Fruit fly (Drosophila melanogaster) whole organism, embryonic: Measurements from ENCODE around the gene CG15212.

Experiments
- Asciz ChIP-seq: fragments of 200-800 bp; sonication (Bioruptor generic); optimal IDR thresholded peaks from 2 replicates; lab custom pipeline; 2017; ENCODE audit warnings: missing biosample characterization, mild to moderate bottlenecking, missing genetic modification characterization, missing genetic modification reagents
- B-H2 ChIP-seq: fragments of 200-800 bp; sonication (Bioruptor generic); optimal IDR thresholded peaks from 2 replicates; lab custom pipeline; 2018; ENCODE audit warnings: missing biosample characterization, mild to moderate bottlenecking, missing genetic modification characterization
- Blimp-1 ChIP-seq: fragments of 200-800 bp; sonication (Bioruptor generic); optimal IDR thresholded peaks from 3 replicates; lab custom pipeline; 2018; ENCODE audit warnings: missing biosample characterization, missing genetic modification characterization, mild to moderate bottlenecking, moderate library complexity, missing genetic modification reagents
- Bteb2 ChIP-seq: fragments of 200-800 bp; sonication (Bioruptor generic); optimal IDR thresholded peaks from 2 replicates; lab custom pipeline; 2016; ENCODE audit warnings: missing biosample characterization, missing genetic modification characterization
- CG12071 ChIP-seq: fragments of 200-800 bp; sonication (Bioruptor generic); optimal IDR thresholded peaks from 3 replicates; lab custom pipeline; 2018; ENCODE audit warnings: missing biosample characterization, mild to moderate bottlenecking, missing genetic modification characterization
- CG12219 ChIP-seq: fragments of 200-800 bp; sonication (Bioruptor generic); optimal IDR thresholded peaks from 3 replicates; lab custom pipeline; 2018; ENCODE audit warnings: missing biosample characterization, mild to moderate bottlenecking, missing genetic modification characterization
- CG12236 ChIP-seq: fragments of 200-800 bp; sonication (Bioruptor generic); optimal IDR thresholded peaks from 2 replicates; lab custom pipeline; 2016; ENCODE audit warnings: missing biosample characterization, missing genetic modification characterization
- CG15011 ChIP-seq: fragments of 200-800 bp; sonication (Bioruptor generic); optimal IDR thresholded peaks from 3 replicates; lab custom pipeline; 2018; ENCODE audit warnings: missing biosample characterization, mild to moderate bottlenecking, missing genetic modification characterization
- CG17186 ChIP-seq: fragments of 200-800 bp; sonication (Bioruptor generic); optimal IDR thresholded peaks from 3 replicates; lab custom pipeline; 2017; ENCODE audit warnings: missing biosample characterization, missing genetic modification reagents, missing genetic modification characterization
- CG2129 ChIP-seq: fragments of 200-800 bp; sonication (Bioruptor generic); IDR thresholded peaks from 2 replicates; pipeline ENCODE4 v1.3.6; 2022; ENCODE audit warnings: missing biosample characterization, missing genetic modification characterization; ENCODE audit not compliant: partially characterized antibody
- CG2712 ChIP-seq: fragments of 200-800 bp; optimal IDR thresholded peaks from 3 replicates; lab custom pipeline; 2019; ENCODE audit warnings: missing biosample characterization, mild to moderate bottlenecking, missing genetic modification characterization, moderate library complexity
- CG3163 ChIP-seq: fragments of 200-800 bp; sonication (Bioruptor generic); optimal IDR thresholded peaks from 3 replicates; lab custom pipeline; 2016; ENCODE audit warnings: missing biosample characterization, missing genetic modification characterization
- CG4328 ChIP-seq: fragments of 200-800 bp; sonication (Bioruptor generic); optimal IDR thresholded peaks from 3 replicates; lab custom pipeline; 2017; ENCODE audit warnings: missing biosample characterization, missing genetic modification reagents, missing genetic modification characterization
- CG5245 ChIP-seq: fragments of 200-800 bp; sonication (Bioruptor generic); optimal IDR thresholded peaks from 3 replicates; lab custom pipeline; 2016; ENCODE audit warnings: missing biosample characterization, missing genetic modification characterization
- CG8281 ChIP-seq: fragments of 200-800 bp; sonication (Bioruptor generic); optimal IDR thresholded peaks from 2 replicates; lab custom pipeline; 2018; ENCODE audit warnings: missing biosample characterization, mild to moderate bottlenecking, missing genetic modification characterization, moderate library complexity
- CG8388 ChIP-seq: fragments of 200-800 bp; sonication (Bioruptor generic); optimal IDR thresholded peaks from 2 replicates; lab custom pipeline; 2019; ENCODE audit warnings: missing biosample characterization, mild to moderate bottlenecking, missing genetic modification characterization, moderate library complexity
- CG9215 ChIP-seq: fragments of 200-800 bp; sonication (Bioruptor generic); IDR thresholded peaks from 2 replicates; pipeline ENCODE4 v1.3.6; 2022; ENCODE audit warnings: missing biosample characterization, missing genetic modification characterization
- Dip2 ChIP-seq: fragments of 200-800 bp; sonication (Bioruptor generic); IDR thresholded peaks from 2 replicates; pipeline ENCODE4 v1.3.6; 2022; ENCODE audit warnings: missing biosample characterization, missing genetic modification characterization
- Dll ChIP-seq: fragments of 200-800 bp; sonication (Bioruptor generic); IDR thresholded peaks from 4 replicates; pipeline ENCODE4 v1.3.6; 2022; ENCODE audit warnings: missing biosample characterization, missing genetic modification characterization; ENCODE audit not compliant: partially characterized antibody
- Gsc ChIP-seq: fragments of 200-800 bp; sonication (Bioruptor generic); IDR thresholded peaks from 2 replicates; pipeline ENCODE4 v1.3.6; 2022; ENCODE audit warnings: missing biosample characterization, missing genetic modification characterization
- H2.0 ChIP-seq: fragments of 200-800 bp; sonication (Bioruptor generic); IDR thresholded peaks from 2 replicates; pipeline ENCODE4 v1.3.6; 2022; ENCODE audit warnings: missing biosample characterization, missing genetic modification characterization
- Hr39 ChIP-seq: fragments of >200 bp; optimal IDR thresholded peaks from 2 replicates; lab custom pipeline; 2017
- Lpt ChIP-seq: fragments of >200 bp; optimal IDR thresholded peaks from 2 replicates; lab custom pipeline; 2018; ENCODE audit warnings: missing biosample characterization, missing genetic modification characterization
- MESR4 ChIP-seq: fragments of 200-800 bp; sonication (Bioruptor generic); optimal IDR thresholded peaks from 2 replicates; lab custom pipeline; 2018; ENCODE audit warnings: missing biosample characterization, mild to moderate bottlenecking, missing genetic modification characterization, moderate library complexity
- NC2α ChIP-seq: fragments of 200-800 bp; sonication (Bioruptor generic); optimal IDR thresholded peaks from 2 replicates; lab custom pipeline; 2016; ENCODE audit warnings: missing biosample characterization, missing genetic modification characterization
- Scr ChIP-seq: fragments of 200-800 bp; sonication (Bioruptor generic); IDR thresholded peaks from 2 replicates; pipeline ENCODE4 v1.3.6; 2022; ENCODE audit warnings: missing biosample characterization, missing genetic modification characterization; ENCODE audit not compliant: partially characterized antibody
- Side ChIP-seq: fragments of 200-800 bp; sonication (Bioruptor generic); optimal IDR thresholded peaks from 2 replicates; lab custom pipeline; 2016; ENCODE audit warnings: missing biosample characterization, missing genetic modification characterization
- TFAM ChIP-seq: fragments of 200-800 bp; sonication (Bioruptor generic); optimal IDR thresholded peaks from 2 replicates; lab custom pipeline; 2017; ENCODE audit warnings: missing biosample characterization, missing genetic modification characterization, inconsistent platforms
- ap ChIP-seq: fragments of 200-800 bp; sonication (Bioruptor generic); IDR thresholded peaks from 2 replicates; pipeline ENCODE4 v1.3.6; 2022; ENCODE audit warnings: missing biosample characterization, missing genetic modification characterization
- caup ChIP-seq: fragments of 200-800 bp; sonication (Bioruptor generic); optimal IDR thresholded peaks from 3 replicates; lab custom pipeline; 2017; ENCODE audit warnings: missing biosample characterization, mild to moderate bottlenecking, missing genetic modification characterization, moderate library complexity; ENCODE audit not compliant: severe bottlenecking
- crol ChIP-seq: fragments of 200-800 bp; sonication (Bioruptor generic); IDR thresholded peaks from 2 replicates; pipeline ENCODE4 v1.3.6; 2022; ENCODE audit warnings: missing biosample characterization, missing genetic modification characterization
- crp ChIP-seq, 2 experiments: fragments of 200-800 bp; sonication (Bioruptor generic); optimal IDR thresholded peaks; 2 replicates in 1 of 2; 3 replicates in 1 of 2; lab custom pipeline; 2017; ENCODE audit warnings: missing biosample characterization in 2 of 2, missing genetic modification characterization in 2 of 2, mild to moderate bottlenecking in 1 of 2, moderate library complexity in 1 of 2
- da ChIP-seq: fragments of 200-800 bp; sonication (Bioruptor generic); optimal IDR thresholded peaks from 2 replicates; lab custom pipeline; 2016; ENCODE audit warnings: missing biosample characterization, missing genetic modification characterization
- dan ChIP-seq: fragments of 200-800 bp; sonication (Bioruptor generic); IDR thresholded peaks from 2 replicates; pipeline ENCODE4 v1.3.6; 2022; ENCODE audit warnings: missing biosample characterization, missing genetic modification characterization
- dmrt11E ChIP-seq: fragments of 200-800 bp; sonication (Bioruptor generic); optimal IDR thresholded peaks from 3 replicates; lab custom pipeline; 2018; ENCODE audit warnings: missing biosample characterization, mild to moderate bottlenecking, missing genetic modification characterization, moderate library complexity
- grau ChIP-seq: fragments of 200-800 bp; optimal IDR thresholded peaks from 3 replicates; lab custom pipeline; 2019; ENCODE audit warnings: missing biosample characterization, mild to moderate bottlenecking, missing genetic modification characterization, moderate library complexity
- hb ChIP-seq: fragments of 200-800 bp; sonication (Bioruptor generic); IDR thresholded peaks from 3 replicates; pipeline ENCODE4 v1.3.6; 2022; ENCODE audit warnings: missing biosample characterization, missing genetic modification characterization; ENCODE audit not compliant: partially characterized antibody
- her ChIP-seq: fragments of 200-800 bp; sonication (Bioruptor generic); optimal IDR thresholded peaks from 2 replicates; lab custom pipeline; 2016; ENCODE audit warnings: missing biosample characterization, missing genetic modification characterization
- hkb ChIP-seq, 2 experiments: fragments of 200-800 bp in 1 of 2; fragments of >200 bp in 1 of 2; sonication (Bioruptor generic) in 1 of 2; IDR thresholded peaks in 1 of 2; optimal IDR thresholded peaks in 1 of 2; 2 replicates each; pipeline versions ENCODE4 v1.3.6 to Lab custom; 2017 to 2022; ENCODE audit warnings: missing biosample characterization in 1 of 2, missing genetic modification characterization in 1 of 2
- jigr1 ChIP-seq: fragments of 200-800 bp; sonication (Bioruptor generic); IDR thresholded peaks from 3 replicates; pipeline ENCODE4 v1.3.6; 2022; ENCODE audit warnings: missing biosample characterization, missing genetic modification characterization
- jumu ChIP-seq: fragments of 200-800 bp; sonication (Bioruptor generic); optimal IDR thresholded peaks from 3 replicates; lab custom pipeline; 2016; ENCODE audit warnings: missing biosample characterization, missing genetic modification characterization
- knrl ChIP-seq: fragments of 200-800 bp; sonication (Bioruptor generic); IDR thresholded peaks from 3 replicates; pipeline ENCODE4 v1.3.6; 2022; ENCODE audit warnings: missing biosample characterization, missing genetic modification characterization; ENCODE audit not compliant: partially characterized antibody
- lmd ChIP-seq: fragments of 200-800 bp; sonication (Bioruptor generic); IDR thresholded peaks from 2 replicates; pipeline ENCODE4 v1.3.6; 2022; ENCODE audit warnings: missing biosample characterization, missing genetic modification characterization
- lov ChIP-seq, 2 experiments: fragments of 200-800 bp in 1 of 2; fragments of >200 bp in 1 of 2; sonication (Bioruptor generic) in 1 of 2; IDR thresholded peaks in 1 of 2; optimal IDR thresholded peaks in 1 of 2; 2 replicates in 1 of 2; 3 replicates in 1 of 2; pipeline versions ENCODE4 v1.3.6 to Lab custom; 2017 to 2022; ENCODE audit warnings: missing biosample characterization in 1 of 2, missing genetic modification characterization in 1 of 2
- nau ChIP-seq: fragments of 200-800 bp; sonication (Bioruptor generic); optimal IDR thresholded peaks from 3 replicates; lab custom pipeline; 2017; ENCODE audit warnings: missing biosample characterization, mild to moderate bottlenecking, missing genetic modification characterization, missing genetic modification reagents
- nmo ChIP-seq: fragments of 200-800 bp; sonication (Bioruptor generic); optimal IDR thresholded peaks from 2 replicates; lab custom pipeline; 2018; ENCODE audit warnings: missing biosample characterization, mild to moderate bottlenecking, missing genetic modification characterization, moderate library complexity
- oc ChIP-seq: fragments of 200-800 bp; sonication (Bioruptor generic); optimal IDR thresholded peaks from 2 replicates; lab custom pipeline; 2018; ENCODE audit warnings: missing biosample characterization, mild to moderate bottlenecking, missing genetic modification characterization, moderate library complexity
- schlank ChIP-seq: fragments of 200-800 bp; sonication (Bioruptor generic); optimal IDR thresholded peaks from 2 replicates; lab custom pipeline; 2018; ENCODE audit warnings: missing biosample characterization, mild to moderate bottlenecking, missing genetic modification characterization

Gene CG15212

dm6 chr3L:5145814-5146244 lies 14.5 kb downstream of the CG15212 start, which contains the start of the genes Fitm and AlaRS-m (continued):
- TF ChIP-seq oc (tag; lab: Kevin White, UChicago) (no peak), Dll (GFP tag; lab: Robert Waterston, UW) (peak; percentile 61; the same call in 2 of the 4 replicates), B-H2 (no peak), Lpt (GFP tag; lab: Kevin White, UChicago) (no peak), CG2129 (GFP tag; lab: Robert Waterston, UW) (no peak), ap (GFP tag; lab: Robert Waterston, UW) (no peak), Side (GFP tag; lab: Kevin White, UChicago) (no peak), CG15011 (GFP tag; lab: Kevin White, UChicago) (no peak), lov (optimal IDR thresholded peaks at IDR 0.05; lab: Kevin White, UChicago) (no peak), lov (GFP tag; IDR thresholded peaks at IDR 0.05; lab: Robert Waterston, UW) (no peak)

DNA sequence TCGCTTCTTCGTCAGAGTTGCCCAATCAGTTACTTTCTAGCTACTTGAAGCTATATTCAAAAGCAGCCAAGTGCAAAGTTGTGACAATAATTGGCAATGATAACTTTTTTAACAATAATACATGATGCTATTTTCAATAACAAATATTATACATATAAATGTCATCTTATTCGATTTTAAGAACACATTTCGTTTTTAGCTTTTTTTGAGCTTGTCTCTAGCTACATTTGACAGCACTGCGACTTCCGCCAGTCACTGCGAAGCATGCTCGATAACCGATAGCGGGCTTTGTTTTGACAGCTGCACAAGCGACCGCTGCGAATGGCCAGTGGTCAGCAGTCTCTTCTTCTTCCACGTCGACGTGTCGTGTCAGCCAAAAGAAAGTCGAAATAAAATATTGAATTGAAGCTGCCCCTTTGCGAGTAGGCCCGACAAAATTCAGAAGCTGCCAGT lies 21.0 kb downstream of the CG15212 start, which contains the start of the genes Gen and Srp54k:
Gene Gen, minus strand, starts transcription at position 23 of the 453 bp plus-strand sequence.
Gene Srp54k, plus strand, starts transcription at position 325 of the 453 bp plus-strand sequence.
- no peak for TF ChIP-seq CG2712 (tag; lab: Kevin White, UChicago)
- no peak for TF ChIP-seq TFAM (GFP tag; lab: Kevin White, UChicago)
- TF ChIP-seq Bteb2 (GFP tag; lab: Kevin White, UChicago): no peak
- peak; percentile 77 for TF ChIP-seq da (GFP tag; lab: Kevin White, UChicago)
- peak; percentile 30; the same call in 1 of the 3 replicates for TF ChIP-seq knrl (GFP tag; lab: Robert Waterston, UW)
- TF ChIP-seq Blimp-1: no peak
- no peak for TF ChIP-seq jumu (GFP tag; lab: Kevin White, UChicago)
- TF ChIP-seq Scr (GFP tag; lab: Robert Waterston, UW): peak; percentile 37
- no peak for TF ChIP-seq CG12219 (GFP tag; lab: Kevin White, UChicago)
- no peak for TF ChIP-seq CG4328 (GFP tag; lab: Kevin White, UChicago)
- TF ChIP-seq Asciz (GFP tag; lab: Kevin White, UChicago): no peak
- TF ChIP-seq dan (GFP tag; lab: Robert Waterston, UW): no peak
- no peak for TF ChIP-seq nau (GFP tag; lab: Kevin White, UChicago)
- no peak for TF ChIP-seq CG17186 (GFP tag; lab: Kevin White, UChicago)
- peak in 1 of 2 experiments; percentile 80 for TF ChIP-seq crp (GFP tag; optimal IDR thresholded peaks at IDR 0.05; lab: Kevin White, UChicago)
- TF ChIP-seq Hr39 (lab: Kevin White, UChicago): no peak
- TF ChIP-seq nmo: peak; percentile 74
- TF ChIP-seq CG12071 (GFP tag; lab: Kevin White, UChicago): no peak
- TF ChIP-seq CG8281: no peak
- no peak for TF ChIP-seq NC2α
- no peak for TF ChIP-seq jigr1 (GFP tag; lab: Robert Waterston, UW)
- TF ChIP-seq CG9215: no peak
- no peak for TF ChIP-seq grau
- no peak for TF ChIP-seq her (GFP tag; lab: Kevin White, UChicago)
- no peak for TF ChIP-seq CG5245 (GFP tag; lab: Kevin White, UChicago)
- no peak for TF ChIP-seq schlank
- peak; percentile 23; the same call in 1 of the 2 replicates for TF ChIP-seq lmd (GFP tag; lab: Robert Waterston, UW)
- TF ChIP-seq hb (GFP tag; lab: Robert Waterston, UW): no peak
- TF ChIP-seq H2.0 (GFP tag; lab: Robert Waterston, UW): 0 out of 2 replicates have a peak, but pooled peaks have one; percentile 6
- no peak for TF ChIP-seq crol (GFP tag; lab: Robert Waterston, UW)
- no peak for TF ChIP-seq CG3163 (GFP tag; lab: Kevin White, UChicago)
- no peak for TF ChIP-seq Gsc (GFP tag; lab: Robert Waterston, UW)
- TF ChIP-seq CG12236 (GFP tag; lab: Kevin White, UChicago): no peak
- TF ChIP-seq hkb (optimal IDR thresholded peaks at IDR 0.05; lab: Kevin White, UChicago): peak; percentile 85
- no peak for TF ChIP-seq hkb (GFP tag; IDR thresholded peaks at IDR 0.05; lab: Robert Waterston, UW)
- peak; percentile 13 for TF ChIP-seq caup (GFP tag; lab: Kevin White, UChicago)
- TF ChIP-seq dmrt11E: peak; percentile 36
- no peak for TF ChIP-seq CG8388
- TF ChIP-seq MESR4 (GFP tag; lab: Kevin White, UChicago): peak; percentile 95
- TF ChIP-seq Dip2 (GFP tag; lab: Robert Waterston, UW): no peak
